Fruit fly (Drosophila melanogaster): ENCODE data around the gene CG13992.

The CG13992 gene

dm6 chr2L:5977729-5978078 lies 10.2 kb upstream of the CG13992 start:
- no peak for TF ChIP-seq GATAe (GFP tag; conservative IDR thresholded peaks at IDR 0.05)
- no peak for TF ChIP-seq CG2678 (tag; optimal IDR thresholded peaks at IDR 0.05)
- TF ChIP-seq Awh (GFP tag; IDR thresholded peaks at IDR 0.05), result no peak
- no peak for TF ChIP-seq CG1832 (GFP tag; optimal IDR thresholded peaks at IDR 0.05)
- no peak for TF ChIP-seq lmd (GFP tag; IDR thresholded peaks at IDR 0.05)
- no peak for TF ChIP-seq CG7357 (GFP tag; IDR thresholded peaks at IDR 0.05)
- TF ChIP-seq Trl (optimal IDR thresholded peaks at IDR 0.05), result peak; percentile 27 to 80
- no peak for TF ChIP-seq Trl (GFP tag; optimal IDR thresholded peaks at IDR 0.05)
- no peak for TF ChIP-seq BtbVII (GFP tag; optimal IDR thresholded peaks at IDR 0.05)
- no peak for TF ChIP-seq CG17359 (tag; optimal IDR thresholded peaks at IDR 0.05)

- TF ChIP-seq CG31388 (GFP tag; optimal IDR thresholded peaks at IDR 0.05) (no peak), ewg (GFP tag; optimal IDR thresholded peaks at IDR 0.05) (peak; percentile 37), esg (GFP tag; conservative IDR thresholded peaks at IDR 0.05) (no peak), Blimp-1 (GFP tag; optimal IDR thresholded peaks at IDR 0.05) (no peak), CG17612 (GFP tag; IDR thresholded peaks at IDR 0.05) (no peak), tup (GFP tag; optimal IDR thresholded peaks at IDR 0.05) (no peak), ATbp (GFP tag; optimal IDR thresholded peaks at IDR 0.05) (no peak), toy (GFP tag; IDR thresholded peaks at IDR 0.05) (no peak), TFAM (GFP tag; optimal IDR thresholded peaks at IDR 0.05) (no peak), gro (GFP tag; optimal IDR thresholded peaks at IDR 0.05) (no peak), dati (GFP tag; IDR thresholded peaks at IDR 0.05) (no peak), gt (GFP tag; IDR thresholded peaks at IDR 0.05) (no peak), gsb (GFP tag; IDR thresholded peaks at IDR 0.05) (no peak), z (GFP tag; IDR thresholded peaks at IDR 0.05) (no peak), D (optimal IDR thresholded peaks at IDR 0.05) (no peak), D (GFP tag; optimal IDR thresholded peaks at IDR 0.05) (peak; percentile 37), Med (GFP tag) (peak; percentile 86), CG16863 (GFP tag; optimal IDR thresholded peaks at IDR 0.05) (no peak), CG8359 (GFP tag; optimal IDR thresholded peaks at IDR 0.05; ENCODE audit: borderline replicate concordance) (no peak), CG15073 (GFP tag; optimal IDR thresholded peaks at IDR 0.05) (no peak), hkb (optimal IDR thresholded peaks at IDR 0.05) (no peak), hkb (GFP tag; IDR thresholded peaks at IDR 0.05) (no peak), chm (GFP tag; IDR thresholded peaks at IDR 0.05) (no peak), unc-4 (GFP tag; IDR thresholded peaks at IDR 0.05; ENCODE audit: partially characterized antibody) (no peak), HHEX (GFP tag; optimal IDR thresholded peaks at IDR 0.05) (no peak), Lhr (GFP tag; optimal IDR thresholded peaks at IDR 0.05) (no peak), Bteb2 (GFP tag; optimal IDR thresholded peaks at IDR 0.05) (no peak), BtbVII (GFP tag; optimal IDR thresholded peaks at IDR 0.05) (no peak), Asciz (GFP tag; optimal IDR thresholded peaks at IDR 0.05) (no peak), CG43689 (GFP tag; IDR thresholded peaks at IDR 0.05) (no peak), ttk (GFP tag; IDR thresholded peaks at IDR 0.05) (no peak), bab2 (GFP tag; optimal IDR thresholded peaks at IDR 0.05) (peak; percentile 14), Sry-δ (GFP tag; optimal IDR thresholded peaks at IDR 0.05) (peak; percentile 22), CG2199 (GFP tag; IDR thresholded peaks at IDR 0.05) (no peak), kay (GFP tag; optimal IDR thresholded peaks at IDR 0.05) (peak; percentile 48), sima (GFP tag; optimal IDR thresholded peaks at IDR 0.05) (no peak), CG18011 (GFP tag; optimal IDR thresholded peaks at IDR 0.05) (peak; percentile 36), Fer3 (tag; optimal IDR thresholded peaks at IDR 0.05) (no peak), kni (GFP tag; optimal IDR thresholded peaks at IDR 0.05) (peak; percentile 91), dpn (GFP tag; optimal IDR thresholded peaks at IDR 0.05) (no peak), crp (GFP tag; optimal IDR thresholded peaks at IDR 0.05) (peak in 1 of 2 experiments; percentile 75), danr (GFP tag; IDR thresholded peaks at IDR 0.05) (no peak)
Observed at dm6 chr2L:5977070-5977728, 9.6 kb upstream of the CG13992 start.
